Fruit fly (Drosophila melanogaster) Kc167 (cell line): Measurements from ENCODE around the gene CG13894.

Source experiments
- insv ChIP-seq: fragments of >200 bp; optimal IDR thresholded peaks from 3 replicates; lab custom pipeline; 2018; ENCODE audit warnings: missing external identifiers
- psq ChIP-seq: fragments of >200 bp; optimal IDR thresholded peaks from 2 replicates; lab custom pipeline; 2017; ENCODE audit warnings: missing external identifiers
- ttk ChIP-seq: sonication (Bioruptor generic); optimal IDR thresholded peaks from 2 replicates; lab custom pipeline; 2017; ENCODE audit warnings: missing external identifiers

DNA sequence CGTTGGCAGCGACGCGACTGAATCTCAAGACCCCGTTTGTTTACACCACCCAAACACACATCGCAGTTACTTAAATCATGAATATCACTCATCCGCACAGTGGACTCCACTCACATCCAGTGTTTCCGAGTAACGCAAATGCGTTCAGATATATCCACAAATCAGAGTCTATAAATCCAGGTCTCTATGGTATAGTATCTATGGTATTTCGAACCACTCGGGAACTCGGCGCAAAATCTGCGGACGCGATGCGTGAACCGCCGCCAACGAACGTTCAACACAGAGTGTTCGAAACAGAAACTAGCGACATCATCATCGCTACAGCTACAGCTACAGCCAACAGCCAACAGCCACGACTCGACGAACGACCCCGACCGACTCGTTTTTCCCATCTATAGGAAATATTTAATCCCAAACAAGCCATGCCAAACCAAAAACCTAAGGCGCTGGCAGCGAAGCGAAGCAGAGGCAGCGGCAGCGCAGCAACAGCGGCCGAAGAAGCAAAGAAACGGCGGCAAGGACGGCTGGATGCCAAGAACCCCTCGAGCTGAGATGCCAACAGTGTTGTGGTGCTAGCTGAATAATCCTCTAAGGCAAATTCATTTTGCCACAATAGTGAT, at the start of gene CG13894:
- TF ChIP-seq ttk (no peak), insv (lab: Kevin White, UChicago) (no peak), psq (lab: Kevin White, UChicago) (no peak)
